Worm (Caenorhabditis elegans) whole organism, L3 larva: ENCODE results near the gene srh-76.

Experiments
- ZK546.5 ChIP-seq: sonication (generic microtip); optimal IDR thresholded peaks from 2 replicates; lab custom pipeline; 2017; ENCODE audit warnings: missing biosample characterization, missing genetic modification characterization
- ceh-16 ChIP-seq: sonication (generic microtip); optimal IDR thresholded peaks from 2 replicates; lab custom pipeline; 2017; ENCODE audit warnings: missing biosample characterization, missing genetic modification characterization
- fkh-10 ChIP-seq: sonication (generic microtip); optimal IDR thresholded peaks from 2 replicates; lab custom pipeline; 2017; ENCODE audit warnings: missing biosample characterization, missing genetic modification reagents, missing genetic modification characterization
- nhr-76 ChIP-seq: fragments of 150-350 bp; sonication (generic microtip); optimal IDR thresholded peaks from 5 replicates; lab custom pipeline; 2014; ENCODE audit warnings: missing biosample characterization, missing genetic modification characterization
- skn-1 ChIP-seq: fragments of 150-350 bp; optimal IDR thresholded peaks from 2 replicates; lab custom pipeline; 2014; ENCODE audit warnings: missing biosample characterization, missing genetic modification characterization
- tbx-2 ChIP-seq: sonication (generic microtip); optimal IDR thresholded peaks from 2 replicates; lab custom pipeline; 2016; ENCODE audit warnings: mild to moderate bottlenecking, missing genetic modification characterization, missing compliant biosample characterization

DNA sequence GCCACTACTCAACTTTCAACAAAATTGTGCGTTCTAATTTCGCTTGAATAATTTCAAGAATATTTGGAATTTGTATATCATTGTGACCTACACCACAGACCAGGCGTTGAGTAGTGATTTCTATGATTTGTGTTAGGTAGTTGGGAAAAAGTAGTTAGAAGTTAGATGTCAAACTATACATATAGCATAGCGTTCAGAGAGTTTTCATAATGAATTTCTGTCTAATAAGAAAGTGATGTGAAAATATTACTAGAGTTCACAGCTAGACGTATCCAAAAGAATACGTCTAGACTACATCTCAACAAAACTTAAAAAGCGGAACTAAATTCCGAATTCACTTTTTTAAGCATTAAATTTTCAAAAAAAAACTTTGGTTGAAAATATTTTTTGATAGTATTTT lies 1.8 kb downstream of the srh-76 start:
- TF ChIP-seq ceh-16 (no peak), nhr-76 (tag; lab: Kevin White, UChicago) (no peak), fkh-10 (no peak), ZK546.5 (no peak), tbx-2 (tag; lab: Kevin White, UChicago) (no peak), skn-1 (no peak)
